Worm (Caenorhabditis elegans) whole organism, L4/young adult: ENCODE measurements around the gene T20D4.19.

Source experiments
- dao-5 ChIP-seq: sonication (generic microtip); optimal IDR thresholded peaks from 2 replicates; lab custom pipeline; 2016; ENCODE audit warnings: missing genotype, missing genetic modification characterization, moderate library complexity, missing compliant biosample characterization
- him-1 ChIP-seq: sonication (generic microtip); optimal IDR thresholded peaks from 2 replicates; lab custom pipeline; 2016; ENCODE audit warnings: missing genotype, missing genetic modification reagents, missing genetic modification characterization, missing compliant biosample characterization

DNA sequence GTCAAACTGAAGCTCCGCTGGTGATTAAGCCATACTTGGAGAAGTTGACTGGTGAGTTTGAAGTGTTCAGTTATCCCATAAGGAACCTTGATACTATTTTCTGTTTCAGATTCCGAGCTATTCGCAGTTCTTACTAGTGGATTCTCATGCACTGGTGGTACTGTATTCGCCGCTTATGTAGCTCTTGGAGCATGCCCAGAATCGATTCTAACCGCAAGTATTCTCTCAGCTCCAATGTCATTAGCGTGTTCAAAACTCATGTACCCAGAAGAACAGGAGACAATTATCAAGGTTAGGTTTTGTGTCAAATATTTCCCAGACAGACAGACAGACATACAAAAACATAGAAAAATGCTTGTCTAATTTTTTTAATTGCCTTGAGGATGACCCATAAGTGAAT is 33.5 kb upstream of the T20D4.19 start:
- TF ChIP-seq him-1: no peak
- TF ChIP-seq dao-5: no peak
